Worm (Caenorhabditis elegans) whole organism, L3 larva: ENCODE measurements around the gene T05G5.4.

Experiments
- ceh-82 ChIP-seq: fragments of 150-350 bp; optimal IDR thresholded peaks from 2 replicates; lab custom pipeline; 2014; ENCODE audit warnings: missing biosample characterization, missing genetic modification characterization
- fos-1 ChIP-seq: fragments of 150-350 bp; optimal IDR thresholded peaks from 2 replicates; lab custom pipeline; 2014; ENCODE audit warnings: missing biosample characterization, missing genetic modification characterization
- nfya-1 ChIP-seq: sonication (generic microtip); optimal IDR thresholded peaks from 2 replicates; lab custom pipeline; 2017; ENCODE audit warnings: missing genetic modification characterization, mild to moderate bottlenecking, missing compliant biosample characterization, antibody characterized with exemption, moderate library complexity; ENCODE audit not compliant: insufficient read depth
- nhr-43 ChIP-seq: sonication (generic microtip); optimal IDR thresholded peaks from 2 replicates; lab custom pipeline; 2016; ENCODE audit warnings: mild to moderate bottlenecking, missing genetic modification characterization, missing compliant biosample characterization; ENCODE audit not compliant: poor library complexity, severe bottlenecking
- pha-4 ChIP-seq: fragments of 150-350 bp; optimal IDR thresholded peaks from 2 replicates; lab custom pipeline; 2014; ENCODE audit warnings: missing biosample characterization, missing genetic modification reagents, missing genetic modification characterization
- skn-1 ChIP-seq: fragments of 150-350 bp; optimal IDR thresholded peaks from 2 replicates; lab custom pipeline; 2014; ENCODE audit warnings: missing biosample characterization, missing genetic modification characterization
- snpc-4 ChIP-seq: fragments of 150-350 bp; optimal IDR thresholded peaks from 2 replicates; lab custom pipeline; 2014; ENCODE audit warnings: missing biosample characterization, missing genetic modification characterization
- unc-62 ChIP-seq: fragments of 150-350 bp; sonication (generic microtip); optimal IDR thresholded peaks from 4 replicates; lab custom pipeline; 2014; ENCODE audit warnings: missing biosample characterization, missing genetic modification reagents, missing genetic modification characterization
- zag-1 ChIP-seq: fragments of 150-350 bp; optimal IDR thresholded peaks from 2 replicates; lab custom pipeline; 2014; ENCODE audit warnings: missing biosample characterization, missing genetic modification characterization
- ztf-11 ChIP-seq: fragments of 150-350 bp; optimal IDR thresholded peaks from 2 replicates; lab custom pipeline; 2014; ENCODE audit warnings: missing biosample characterization, missing genetic modification characterization
- ztf-4 ChIP-seq: fragments of 150-350 bp; optimal IDR thresholded peaks from 2 replicates; lab custom pipeline; 2014; ENCODE audit warnings: missing biosample characterization, missing genetic modification characterization

- TF ChIP-seq ztf-4 (tag; lab: Kevin White, UChicago) (no peak), ceh-82 (tag; lab: Kevin White, UChicago) (no peak), nhr-43 (tag; lab: Kevin White, UChicago) (no peak), zag-1 (tag; lab: Kevin White, UChicago) (no peak), pha-4 (tag; lab: Kevin White, UChicago) (no peak), unc-62 (GFP tag; lab: Kevin White, UChicago) (no peak), skn-1 (tag; lab: Kevin White, UChicago) (no peak), ztf-11 (tag; lab: Kevin White, UChicago) (no peak), snpc-4 (tag; lab: Kevin White, UChicago) (no peak), fos-1 (tag; lab: Kevin White, UChicago) (no peak), nfya-1 (tag; lab: Kevin White, UChicago) (no peak)
Measured at ce11 chrIII:9775916-9776315, 27.2 kb downstream of the T05G5.4 start.
